Worm (Caenorhabditis elegans) whole organism, midembryonic: ENCODE data around the gene Y62E10A.13.

Source experiments
- T22C8.4 ChIP-seq: fragments of 200-800 bp; sonication (Bioruptor generic); IDR thresholded peaks from 2 replicates; pipeline ENCODE4 v1.3.6; 2022; ENCODE audit warnings: missing genetic modification characterization, missing compliant biosample characterization
- flt-1 ChIP-seq: fragments of 200-800 bp; sonication (Bioruptor generic); IDR thresholded peaks from 2 replicates; pipeline ENCODE4 v1.3.6; 2022; ENCODE audit warnings: missing genetic modification characterization, missing compliant biosample characterization
- med-1 ChIP-seq: sonication (generic microtip); optimal IDR thresholded peaks from 2 replicates; lab custom pipeline; 2017; ENCODE audit warnings: missing genetic modification characterization, mild to moderate bottlenecking, missing compliant biosample characterization, antibody characterized with exemption, missing genetic modification reagents; ENCODE audit not compliant: insufficient read depth
- ref-1 ChIP-seq: fragments of 200-800 bp; sonication (Bioruptor generic); conservative IDR thresholded peaks from 2 replicates; pipeline ENCODE4 v1.3.6; 2022; ENCODE audit warnings: missing genetic modification reagents, missing genetic modification characterization, missing compliant biosample characterization
- tab-1 ChIP-seq: fragments of 200-800 bp; sonication (Bioruptor generic); IDR thresholded peaks from 2 replicates; pipeline ENCODE4 v1.3.6; 2022; ENCODE audit warnings: missing genetic modification characterization, missing compliant biosample characterization
- ztf-29 ChIP-seq: fragments of 200-800 bp; sonication (Bioruptor generic); IDR thresholded peaks from 2 replicates; pipeline ENCODE4 v1.3.6; 2022; ENCODE audit warnings: missing genetic modification reagents, missing genetic modification characterization, missing compliant biosample characterization

- TF ChIP-seq ref-1 (GFP tag; lab: Robert Waterston, UW) (no peak), tab-1 (no peak), flt-1 (GFP tag; lab: Robert Waterston, UW) (no peak), ztf-29 (GFP tag; lab: Robert Waterston, UW) (no peak), med-1 (no peak), T22C8.4 (no peak)
Measured at ce11 chrIV:13348592-13348991, 50.3 kb downstream of the Y62E10A.13 start, which contains the start of gene W02A2.12.
